Worm (Caenorhabditis elegans) whole organism, L4 larva: ENCODE measurements around the gene T19C9.10.

Experiments used
- F44E2.7 ChIP-seq: fragments of 200-800 bp; sonication (Bioruptor generic); IDR thresholded peaks from 2 replicates; pipeline ENCODE4 v2.1.2; 2022; ENCODE audit warnings: missing genetic modification characterization, missing compliant biosample characterization
- ZK546.5 ChIP-seq, 2 experiments: sonication (generic microtip); optimal IDR thresholded peaks; 2 replicates each; lab custom pipeline; 2017; ENCODE audit warnings: missing biosample characterization in 2 of 2, missing genetic modification characterization in 2 of 2
- attf-4 ChIP-seq: sonication (generic microtip); optimal IDR thresholded peaks from 3 replicates; lab custom pipeline; 2017; ENCODE audit warnings: missing biosample characterization, missing genetic modification characterization
- ces-1 ChIP-seq: fragments of 150-350 bp; sonication (generic microtip); optimal IDR thresholded peaks from 4 replicates; lab custom pipeline; 2014; ENCODE audit warnings: missing biosample characterization, missing genetic modification reagents, missing genetic modification characterization
- cey-2 ChIP-seq: sonication (generic microtip); optimal IDR thresholded peaks from 3 replicates; lab custom pipeline; 2017; ENCODE audit warnings: missing genetic modification characterization, mild to moderate bottlenecking, missing compliant biosample characterization, antibody characterized with exemption, borderline replicate concordance; ENCODE audit not compliant: insufficient read depth
- egl-27 ChIP-seq: sonication (generic microtip); optimal IDR thresholded peaks from 3 replicates; lab custom pipeline; 2017; ENCODE audit warnings: missing biosample characterization, missing genetic modification reagents, missing genetic modification characterization
- fkh-10 ChIP-seq: fragments of 150-350 bp; optimal IDR thresholded peaks from 2 replicates; lab custom pipeline; 2014; ENCODE audit warnings: missing biosample characterization, missing genetic modification reagents, missing genetic modification characterization
- lin-39 ChIP-seq: fragments of 150-350 bp; optimal IDR thresholded peaks from 2 replicates; lab custom pipeline; 2014; ENCODE audit warnings: missing biosample characterization, missing genetic modification reagents, missing genetic modification characterization
- mxl-3 ChIP-seq: fragments of 200-800 bp; sonication (Bioruptor generic); optimal IDR thresholded peaks from 2 replicates; lab custom pipeline; 2018; ENCODE audit warnings: mild to moderate bottlenecking, missing genetic modification characterization, missing compliant biosample characterization
- nhr-11 ChIP-seq: fragments of 150-350 bp; optimal IDR thresholded peaks from 2 replicates; lab custom pipeline; 2014; ENCODE audit warnings: missing biosample characterization, missing genetic modification characterization
- nhr-237 ChIP-seq: sonication (generic microtip); optimal IDR thresholded peaks from 2 replicates; lab custom pipeline; 2017; ENCODE audit warnings: missing biosample characterization, missing genetic modification characterization
- pha-4 ChIP-seq, 2 experiments: fragments of 150-350 bp in 1 of 2; fragments of 200-800 bp in 1 of 2; sonication (Bioruptor generic) in 1 of 2; IDR thresholded peaks in 1 of 2; optimal IDR thresholded peaks in 1 of 2; 2 replicates each; pipeline versions ENCODE4 v1.3.6 to Lab custom; 2014 to 2022; ENCODE audit warnings: missing genetic modification characterization in 2 of 2, missing genetic modification reagents in 2 of 2, missing biosample characterization in 1 of 2, missing compliant biosample characterization in 1 of 2
- spr-1 ChIP-seq: sonication (generic microtip); optimal IDR thresholded peaks from 2 replicates; lab custom pipeline; 2016; ENCODE audit warnings: mild to moderate bottlenecking, missing genetic modification characterization, missing compliant biosample characterization
- unc-62 ChIP-seq, 3 experiments: fragments of 150-350 bp in 1 of 3; sonication (generic microtip); optimal IDR thresholded peaks in 2 of 3; peaks in 1 of 3; 1 replicate in 1 of 3; 2 replicates in 2 of 3; lab custom pipeline; 2014 to 2017; ENCODE audit warnings: missing biosample characterization in 3 of 3, missing genetic modification characterization in 3 of 3, missing genetic modification reagents in 3 of 3, missing genotype in 1 of 3

DNA sequence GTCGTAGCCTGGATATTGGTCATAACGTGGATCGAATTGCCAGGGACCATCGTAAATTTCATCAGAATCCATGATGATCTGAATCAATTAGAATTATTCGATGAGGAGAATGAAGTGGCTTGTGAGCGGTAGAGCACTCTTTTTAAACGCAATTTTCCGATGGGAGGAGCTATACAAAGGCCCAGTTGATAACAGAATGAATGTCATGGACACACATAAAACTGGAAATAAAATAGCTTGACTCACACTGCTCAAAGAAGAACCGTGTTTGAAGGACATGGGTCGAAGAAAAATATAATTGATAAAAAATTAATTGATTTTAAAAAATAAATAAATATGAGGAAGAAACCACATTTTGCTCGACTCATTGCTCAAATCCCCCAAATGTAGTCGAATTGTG, 28.3 kb upstream of the T19C9.10 start, which contains the start of gene Y68A4A.13:
- TF ChIP-seq unc-62 (GFP tag; optimal IDR thresholded peaks at IDR 0.05 in 1 of 2; lab: Kevin White, UChicago) (no peak), unc-62 (tag; optimal IDR thresholded peaks at IDR 0.05; lab: Kevin White, UChicago) (no peak), nhr-11 (tag; lab: Kevin White, UChicago) (no peak), egl-27 (tag; lab: Kevin White, UChicago) (no peak), attf-4 (no peak), ces-1 (GFP tag; lab: Kevin White, UChicago) (no peak), lin-39 (tag; lab: Kevin White, UChicago) (no peak), nhr-237 (tag; lab: Kevin White, UChicago) (no peak), F44E2.7 (no peak), cey-2 (no peak), spr-1 (tag; lab: Kevin White, UChicago) (no peak), fkh-10 (GFP tag; lab: Kevin White, UChicago) (no peak), pha-4 (GFP tag; IDR thresholded peaks at IDR 0.05; lab: Robert Waterston, UW) (no peak), pha-4 (tag; optimal IDR thresholded peaks at IDR 0.05; lab: Kevin White, UChicago) (no peak), ZK546.5 (tag; optimal IDR thresholded peaks at IDR 0.05; lab: Kevin White, UChicago) (no peak), mxl-3 (GFP tag; lab: Kevin White, UChicago) (no peak)
